Worm (Caenorhabditis elegans) whole organism, L1 larva: ENCODE data around the gene F31E3.6.

Experiments
- C34B4.2 ChIP-seq: sonication (generic microtip); optimal IDR thresholded peaks from 2 replicates; lab custom pipeline; 2017; ENCODE audit warnings: mild to moderate bottlenecking, missing genetic modification characterization, missing compliant biosample characterization
- F16B12.6 ChIP-seq: fragments of 150-350 bp; optimal IDR thresholded peaks from 2 replicates; lab custom pipeline; 2014; ENCODE audit warnings: missing biosample characterization, missing genetic modification characterization
- aha-1 ChIP-seq: fragments of 150-350 bp; optimal IDR thresholded peaks from 2 replicates; lab custom pipeline; 2014; ENCODE audit warnings: missing biosample characterization, missing genetic modification characterization
- aly-2 ChIP-seq: fragments of 150-350 bp; optimal IDR thresholded peaks from 2 replicates; lab custom pipeline; 2014; ENCODE audit warnings: missing biosample characterization, missing genetic modification characterization
- ceh-82 ChIP-seq, 3 experiments: fragments of 150-350 bp in 1 of 3; sonication (generic microtip) in 2 of 3; optimal IDR thresholded peaks; 2 replicates each; lab custom pipeline; 2014 to 2017; ENCODE audit warnings: missing biosample characterization in 3 of 3, missing genetic modification characterization in 3 of 3
- ceh-90 ChIP-seq: sonication (generic microtip); optimal IDR thresholded peaks from 2 replicates; lab custom pipeline; 2016; ENCODE audit warnings: missing genetic modification characterization, missing compliant biosample characterization
- dpl-1 ChIP-seq, 3 experiments: fragments of 150-350 bp in 2 of 3; sonication (generic microtip) in 1 of 3; optimal IDR thresholded peaks; 2 replicates each; lab custom pipeline; 2014 to 2017; ENCODE audit warnings: missing biosample characterization in 3 of 3, missing genetic modification characterization in 3 of 3, missing genetic modification reagents in 3 of 3
- dsc-1 ChIP-seq: sonication (generic microtip); optimal IDR thresholded peaks from 2 replicates; lab custom pipeline; 2016; ENCODE audit warnings: mild to moderate bottlenecking, missing genetic modification characterization, missing compliant biosample characterization
- efl-3 ChIP-seq: fragments of 200-800 bp; sonication (Bioruptor generic); optimal IDR thresholded peaks from 2 replicates; lab custom pipeline; 2018; ENCODE audit warnings: mild to moderate bottlenecking, missing genetic modification characterization, missing compliant biosample characterization
- ets-5 ChIP-seq: fragments of 200-800 bp; sonication (Bioruptor generic); IDR thresholded peaks from 2 replicates; pipeline ENCODE4 v1.3.6; 2022; ENCODE audit warnings: missing genetic modification characterization, missing compliant biosample characterization
- hlh-17 ChIP-seq: fragments of 200-800 bp; sonication (Bioruptor generic); optimal IDR thresholded peaks from 2 replicates; lab custom pipeline; 2018; ENCODE audit warnings: missing genetic modification characterization, mild to moderate bottlenecking, missing compliant biosample characterization, moderate library complexity, borderline replicate concordance
- hlh-4 ChIP-seq: sonication (generic microtip); optimal IDR thresholded peaks from 2 replicates; lab custom pipeline; 2016; ENCODE audit warnings: mild to moderate bottlenecking, missing genetic modification characterization, missing compliant biosample characterization
- irx-1 ChIP-seq: sonication (generic microtip); optimal IDR thresholded peaks from 2 replicates; lab custom pipeline; 2016; ENCODE audit warnings: missing genetic modification characterization, missing compliant biosample characterization
- isw-1 ChIP-seq: fragments of 200-800 bp; sonication (Bioruptor generic); IDR thresholded peaks from 2 replicates; pipeline ENCODE4 v1.3.6; 2022; ENCODE audit warnings: missing genetic modification characterization, missing compliant biosample characterization
- jun-1 ChIP-seq: fragments of 150-350 bp; optimal IDR thresholded peaks from 2 replicates; lab custom pipeline; 2014; ENCODE audit warnings: missing biosample characterization, missing genetic modification reagents, missing genetic modification characterization
- lin-13 ChIP-seq: fragments of 150-350 bp; optimal IDR thresholded peaks from 2 replicates; lab custom pipeline; 2014; ENCODE audit warnings: missing biosample characterization, missing genetic modification reagents, missing genetic modification characterization
- lin-14 ChIP-seq: fragments of 200-800 bp; sonication (Bioruptor generic); optimal IDR thresholded peaks from 2 replicates; lab custom pipeline; 2018; ENCODE audit warnings: mild to moderate bottlenecking, missing genetic modification characterization, moderate library complexity, missing compliant biosample characterization
- lin-15B ChIP-seq: fragments of 150-350 bp; sonication (generic microtip); optimal IDR thresholded peaks from 3 replicates; lab custom pipeline; 2014; ENCODE audit warnings: missing biosample characterization, missing genetic modification characterization
- lin-35 ChIP-seq, 2 experiments: fragments of 150-350 bp; optimal IDR thresholded peaks; 2 replicates each; lab custom pipeline; 2014; ENCODE audit warnings: missing biosample characterization in 2 of 2, missing genetic modification characterization in 2 of 2, missing genetic modification reagents in 2 of 2
- lir-3 ChIP-seq: sonication (generic microtip); optimal IDR thresholded peaks from 2 replicates; lab custom pipeline; 2016; ENCODE audit warnings: mild to moderate bottlenecking, missing genetic modification characterization, moderate library complexity, missing compliant biosample characterization; ENCODE audit not compliant: poor library complexity
- mab-9 ChIP-seq: fragments of 200-800 bp; sonication (Bioruptor generic); IDR thresholded peaks from 2 replicates; pipeline ENCODE4 v1.3.6; 2022; ENCODE audit warnings: missing genetic modification reagents, missing genetic modification characterization, missing compliant biosample characterization
- mdl-1 ChIP-seq, 2 experiments: fragments of 150-350 bp; optimal IDR thresholded peaks; 2 replicates each; lab custom pipeline; 2014 to 2017; ENCODE audit warnings: missing biosample characterization in 2 of 2, missing genetic modification characterization in 2 of 2, inconsistent platforms in 1 of 2
- mep-1 ChIP-seq: fragments of 150-350 bp; optimal IDR thresholded peaks from 2 replicates; lab custom pipeline; 2014; ENCODE audit warnings: missing biosample characterization, missing genetic modification characterization
- nhr-11 ChIP-seq: fragments of 150-350 bp; optimal IDR thresholded peaks from 2 replicates; lab custom pipeline; 2014; ENCODE audit warnings: missing biosample characterization, missing genetic modification characterization
- nhr-19 ChIP-seq: fragments of 200-800 bp; sonication (Bioruptor generic); conservative IDR thresholded peaks from 2 replicates; pipeline ENCODE4 v1.3.6; 2022; ENCODE audit warnings: missing genetic modification characterization, missing compliant biosample characterization
- nhr-20 ChIP-seq: sonication (generic microtip); optimal IDR thresholded peaks from 2 replicates; lab custom pipeline; 2016; ENCODE audit warnings: mild to moderate bottlenecking, missing genetic modification characterization, missing compliant biosample characterization
- nhr-237 ChIP-seq: fragments of 150-350 bp; optimal IDR thresholded peaks from 2 replicates; lab custom pipeline; 2014; ENCODE audit warnings: missing biosample characterization, missing genetic modification characterization
- nhr-28 ChIP-seq: fragments of 150-350 bp; optimal IDR thresholded peaks from 2 replicates; lab custom pipeline; 2014; ENCODE audit warnings: missing biosample characterization, missing genetic modification characterization
- nhr-47 ChIP-seq: sonication (generic microtip); optimal IDR thresholded peaks from 2 replicates; lab custom pipeline; 2016; ENCODE audit warnings: mild to moderate bottlenecking, missing genetic modification characterization, moderate library complexity, missing compliant biosample characterization
- nhr-71 ChIP-seq: sonication (generic microtip); optimal IDR thresholded peaks from 2 replicates; lab custom pipeline; 2016; ENCODE audit warnings: mild to moderate bottlenecking, missing genetic modification characterization, moderate library complexity, missing compliant biosample characterization
- nhr-76 ChIP-seq: sonication (generic microtip); optimal IDR thresholded peaks from 2 replicates; lab custom pipeline; 2017; ENCODE audit warnings: missing biosample characterization, missing genetic modification characterization
- nhr-84 ChIP-seq: sonication (generic microtip); optimal IDR thresholded peaks from 2 replicates; lab custom pipeline; 2017; ENCODE audit warnings: missing biosample characterization, missing genetic modification characterization
- nhr-85 ChIP-seq: sonication (generic microtip); peaks from one replicate; lab custom pipeline; 2016; ENCODE audit warnings: missing genetic modification characterization, inconsistent platforms, missing compliant biosample characterization
- nhr-90 ChIP-seq: sonication (generic microtip); optimal IDR thresholded peaks from 2 replicates; lab custom pipeline; 2016; ENCODE audit warnings: mild to moderate bottlenecking, missing genetic modification characterization, missing compliant biosample characterization; ENCODE audit not compliant: poor library complexity
- pag-3 ChIP-seq: sonication (generic microtip); optimal IDR thresholded peaks from 2 replicates; lab custom pipeline; 2017; ENCODE audit warnings: missing genetic modification characterization, mild to moderate bottlenecking, missing compliant biosample characterization, antibody characterized with exemption, borderline replicate concordance; ENCODE audit not compliant: insufficient read depth
- pax-3 ChIP-seq: fragments of 200-800 bp; sonication (Bioruptor generic); optimal IDR thresholded peaks from 2 replicates; lab custom pipeline; 2018; ENCODE audit warnings: mild to moderate bottlenecking, missing genetic modification characterization, moderate library complexity, missing compliant biosample characterization
- pqm-1 ChIP-seq: sonication (generic microtip); optimal IDR thresholded peaks from 3 replicates; lab custom pipeline; 2017; ENCODE audit warnings: missing biosample characterization, missing genetic modification characterization
- skn-1 ChIP-seq: fragments of 150-350 bp; optimal IDR thresholded peaks from 2 replicates; lab custom pipeline; 2014; ENCODE audit warnings: missing biosample characterization, missing genetic modification characterization
- snu-23 ChIP-seq: sonication (generic microtip); optimal IDR thresholded peaks from 2 replicates; lab custom pipeline; 2016; ENCODE audit warnings: missing genetic modification characterization, missing compliant biosample characterization
- sox-4 ChIP-seq: sonication (generic microtip); optimal IDR thresholded peaks from 2 replicates; lab custom pipeline; 2016; ENCODE audit warnings: missing genetic modification characterization, missing compliant biosample characterization
- swsn-7 ChIP-seq: sonication (generic microtip); optimal IDR thresholded peaks from 2 replicates; lab custom pipeline; 2016; ENCODE audit warnings: missing genetic modification characterization, missing compliant biosample characterization
- tbx-2 ChIP-seq: sonication (generic microtip); optimal IDR thresholded peaks from 2 replicates; lab custom pipeline; 2016; ENCODE audit warnings: missing genetic modification characterization, missing compliant biosample characterization
- unc-86 ChIP-seq: sonication (generic microtip); optimal IDR thresholded peaks from 2 replicates; lab custom pipeline; 2016; ENCODE audit warnings: missing genetic modification characterization, missing compliant biosample characterization
- xbp-1 ChIP-seq: sonication (generic microtip); optimal IDR thresholded peaks from 2 replicates; lab custom pipeline; 2016; ENCODE audit warnings: missing genetic modification characterization, missing compliant biosample characterization
- zag-1 ChIP-seq: fragments of 150-350 bp; optimal IDR thresholded peaks from 2 replicates; lab custom pipeline; 2014; ENCODE audit warnings: missing biosample characterization, missing genetic modification characterization
- zip-4 ChIP-seq: fragments of 200-800 bp; sonication (Bioruptor generic); optimal IDR thresholded peaks from 2 replicates; lab custom pipeline; 2018; ENCODE audit warnings: mild to moderate bottlenecking, missing genetic modification characterization, moderate library complexity, missing compliant biosample characterization
- ztf-4 ChIP-seq: fragments of 150-350 bp; optimal IDR thresholded peaks from 2 replicates; lab custom pipeline; 2014; ENCODE audit warnings: missing biosample characterization, missing genetic modification characterization

The F31E3.6 gene

ce11 chrIII:6971662-6972284 is 10.1 kb upstream of the F31E3.6 start, which contains the start of the genes eef-1A.1 and rfc-4 (continued):
- TF ChIP-seq mdl-1 (tag; optimal IDR thresholded peaks at IDR 0.05; lab: Kevin White, UChicago): peak in 1 of 2 experiments; percentile 97
- peak; percentile 75 for TF ChIP-seq sox-4 (tag; lab: Kevin White, UChicago)
- TF ChIP-seq nhr-71 (tag; lab: Kevin White, UChicago): peak; percentile 98
- peak; percentile 97 for TF ChIP-seq xbp-1 (tag; lab: Kevin White, UChicago)
- peak; percentile 97 for TF ChIP-seq lin-14
- peak; percentile 78 for TF ChIP-seq pag-3
- TF ChIP-seq dpl-1 (GFP tag; optimal IDR thresholded peaks at IDR 0.05; lab: Kevin White, UChicago): peak; percentile 96 to 98 (median 97)
- TF ChIP-seq jun-1 (tag; lab: Kevin White, UChicago): peak; percentile 95
- TF ChIP-seq mep-1 (tag; lab: Kevin White, UChicago): peak; percentile 99
- TF ChIP-seq zip-4 (GFP tag; lab: Kevin White, UChicago): peak; percentile 86
- peak; percentile 0 for TF ChIP-seq C34B4.2 (tag; lab: Kevin White, UChicago)
- peak; percentile 98 for TF ChIP-seq skn-1 (tag; lab: Kevin White, UChicago)
- peak; percentile 98 for TF ChIP-seq nhr-85 (tag; lab: Kevin White, UChicago)
- peak; percentile 97 for TF ChIP-seq nhr-90 (tag; lab: Kevin White, UChicago)
- peak; percentile 57 for TF ChIP-seq nhr-84 (tag; lab: Kevin White, UChicago)
- peak; percentile 97 for TF ChIP-seq tbx-2
- TF ChIP-seq mab-9 (GFP tag; lab: Robert Waterston, UW): peak; percentile 80
- TF ChIP-seq efl-3 (GFP tag; lab: Kevin White, UChicago): peak; percentile 38
- TF ChIP-seq ets-5 (GFP tag; lab: Robert Waterston, UW): no peak
- peak; percentile 93 for TF ChIP-seq unc-86 (tag; lab: Kevin White, UChicago)
- TF ChIP-seq nhr-11 (tag; lab: Kevin White, UChicago): peak; percentile 90
- peak; percentile 97 for TF ChIP-seq nhr-47 (tag; lab: Kevin White, UChicago)
- peak; percentile 97 for TF ChIP-seq swsn-7 (tag; lab: Kevin White, UChicago)
- TF ChIP-seq aly-2 (tag; lab: Kevin White, UChicago): peak; percentile 93
- peak; percentile 91 for TF ChIP-seq lir-3
- TF ChIP-seq ceh-82 (tag; optimal IDR thresholded peaks at IDR 0.05; lab: Kevin White, UChicago): peak; percentile 94 to 98 (median 96)
- TF ChIP-seq hlh-4 (tag; lab: Kevin White, UChicago): no peak
- peak; percentile 97 for TF ChIP-seq nhr-237 (tag; lab: Kevin White, UChicago)
- TF ChIP-seq nhr-19 (GFP tag; lab: Robert Waterston, UW): peak; percentile 98
- peak; percentile 99 for TF ChIP-seq snu-23
- no peak for TF ChIP-seq hlh-17 (GFP tag; lab: Kevin White, UChicago)
- peak; percentile 91 for TF ChIP-seq irx-1 (tag; lab: Kevin White, UChicago)
- no peak for TF ChIP-seq pqm-1 (tag; lab: Kevin White, UChicago)
- TF ChIP-seq lin-13 (GFP tag; lab: Kevin White, UChicago): peak; percentile 97
- TF ChIP-seq F16B12.6 (tag; lab: Kevin White, UChicago): peak; percentile 77
- no peak for TF ChIP-seq nhr-76 (tag; lab: Kevin White, UChicago)
- TF ChIP-seq isw-1 (GFP tag; lab: Robert Waterston, UW): peak; percentile 98
- peak; percentile 93 for TF ChIP-seq ztf-4 (tag; lab: Kevin White, UChicago)
- peak; percentile 59 for TF ChIP-seq ceh-90
- peak; percentile 82 for TF ChIP-seq aha-1
- TF ChIP-seq nhr-28 (tag; lab: Kevin White, UChicago): no peak
- TF ChIP-seq lin-15B: peak; percentile 96
- TF ChIP-seq nhr-20 (tag; lab: Kevin White, UChicago): peak; percentile 98
- peak; percentile 94 for TF ChIP-seq pax-3 (tag; lab: Kevin White, UChicago)
- peak; percentile 81 for TF ChIP-seq zag-1 (tag; lab: Kevin White, UChicago)
- TF ChIP-seq lin-35 (GFP tag; optimal IDR thresholded peaks at IDR 0.05; lab: Kevin White, UChicago): peak; percentile 97 to 99
- TF ChIP-seq dsc-1 (tag; lab: Kevin White, UChicago): peak; percentile 98
